Worm (Caenorhabditis elegans): ENCODE data around the gene rbc-2.

rbc-2 gene

ce11 chrIII:2560763-2561162, 32.3 kb upstream of the rbc-2 start:
- no peak for TF ChIP-seq elt-2 (tag; optimal IDR thresholded peaks at IDR 0.05)
- no peak for TF ChIP-seq ttx-3 (tag; optimal IDR thresholded peaks at IDR 0.05)
- peak; percentile 29 for TF ChIP-seq hlh-6 (tag; optimal IDR thresholded peaks at IDR 0.05)
- peak; percentile 22 for TF ChIP-seq elt-4 (tag; optimal IDR thresholded peaks at IDR 0.05)
- TF ChIP-seq ceh-14 (tag; optimal IDR thresholded peaks at IDR 0.05) = no peak
- peak; percentile 29 for TF ChIP-seq sdc-2 (tag; optimal IDR thresholded peaks at IDR 0.05)
- TF ChIP-seq ceh-31 (tag; optimal IDR thresholded peaks at IDR 0.05) = no peak
- TF ChIP-seq C08G9.2 (tag; optimal IDR thresholded peaks at IDR 0.05) = peak; percentile 40

- TF ChIP-seq ceh-34 (tag; optimal IDR thresholded peaks at IDR 0.05) (no peak), unc-86 (tag; optimal IDR thresholded peaks at IDR 0.05) (no peak), ztf-16 (tag; optimal IDR thresholded peaks at IDR 0.05) (no peak), madf-2 (tag; optimal IDR thresholded peaks at IDR 0.05) (no peak), elt-2 (tag; optimal IDR thresholded peaks at IDR 0.05) (no peak), pat-9 (tag; optimal IDR thresholded peaks at IDR 0.05) (no peak), nhr-11 (tag; optimal IDR thresholded peaks at IDR 0.05) (no peak)
Observed at ce11 chrIII:2553579-2553978, 25.1 kb upstream of the rbc-2 start.

- TF ChIP-seq unc-42 (tag; optimal IDR thresholded peaks at IDR 0.05) (peak; percentile 94), ceh-22 (tag; optimal IDR thresholded peaks at IDR 0.05) (no peak), ceh-30 (tag; optimal IDR thresholded peaks at IDR 0.05) (no peak)
Observed at ce11 chrIII:2552382-2552781, 23.9 kb upstream of the rbc-2 start.

ce11 chrIII:2551981-2552380, 23.5 kb upstream of the rbc-2 start:
- TF ChIP-seq pqm-1 (tag; optimal IDR thresholded peaks at IDR 0.05) (no peak), ttx-3 (tag; optimal IDR thresholded peaks at IDR 0.05) (no peak), syd-9 (tag; optimal IDR thresholded peaks at IDR 0.05) (no peak), pat-9 (tag; optimal IDR thresholded peaks at IDR 0.05) (no peak), ref-2 (tag; optimal IDR thresholded peaks at IDR 0.05) (no peak), C08G9.2 (tag; optimal IDR thresholded peaks at IDR 0.05) (no peak), pha-2 (tag; optimal IDR thresholded peaks at IDR 0.05) (no peak), ets-4 (tag; optimal IDR thresholded peaks at IDR 0.05) (no peak), ahr-1 (tag; optimal IDR thresholded peaks at IDR 0.05) (no peak), ztf-16 (tag; optimal IDR thresholded peaks at IDR 0.05) (no peak)

ce11 chrIII:2549620-2550019, 21.1 kb upstream of the rbc-2 start, which contains the start of gene feh-1:
feh-1 (plus strand) TSS chrIII:2549920.
- TF ChIP-seq pha-4 (tag; optimal IDR thresholded peaks at IDR 0.05) (no peak), sox-2 (GFP tag; IDR thresholded peaks at IDR 0.05) (no peak), Y22D7AL.16 (tag; optimal IDR thresholded peaks at IDR 0.05) (no peak)

DNA sequence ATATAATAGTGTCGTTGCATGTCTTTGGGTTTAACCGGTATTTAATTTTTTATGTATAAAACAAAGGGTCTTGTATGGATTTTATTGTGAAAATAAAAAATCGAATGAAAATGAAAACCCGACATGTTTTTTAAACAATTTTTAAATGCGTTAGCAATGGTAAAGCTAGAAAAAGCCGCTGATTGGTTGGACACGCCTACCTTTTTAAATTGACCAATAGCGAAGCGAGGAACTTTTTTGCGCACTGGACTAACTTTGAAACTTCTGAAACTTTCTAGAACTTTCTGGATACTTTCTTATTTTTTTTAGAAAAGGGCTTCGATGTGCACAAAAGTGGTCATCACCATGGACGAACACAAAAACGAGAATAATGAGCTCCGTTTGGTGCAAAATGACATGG, 17.8 kb upstream of the rbc-2 start:
- TF ChIP-seq ceh-19 (GFP tag; optimal IDR thresholded peaks at IDR 0.05) = no peak
- no peak for TF ChIP-seq hlh-6 (tag; optimal IDR thresholded peaks at IDR 0.05)
- no peak for TF ChIP-seq pros-1 (tag; optimal IDR thresholded peaks at IDR 0.05)
- TF ChIP-seq unc-86 (tag; optimal IDR thresholded peaks at IDR 0.05) = no peak
- no peak for TF ChIP-seq zip-5 (tag; optimal IDR thresholded peaks at IDR 0.05)
- TF ChIP-seq ztf-16 (tag; optimal IDR thresholded peaks at IDR 0.05) = no peak
- no peak for TF ChIP-seq ceh-45 (GFP tag; IDR thresholded peaks at IDR 0.05)
- peak; percentile 72 for TF ChIP-seq nfya-1 (tag; optimal IDR thresholded peaks at IDR 0.05)

DNA sequence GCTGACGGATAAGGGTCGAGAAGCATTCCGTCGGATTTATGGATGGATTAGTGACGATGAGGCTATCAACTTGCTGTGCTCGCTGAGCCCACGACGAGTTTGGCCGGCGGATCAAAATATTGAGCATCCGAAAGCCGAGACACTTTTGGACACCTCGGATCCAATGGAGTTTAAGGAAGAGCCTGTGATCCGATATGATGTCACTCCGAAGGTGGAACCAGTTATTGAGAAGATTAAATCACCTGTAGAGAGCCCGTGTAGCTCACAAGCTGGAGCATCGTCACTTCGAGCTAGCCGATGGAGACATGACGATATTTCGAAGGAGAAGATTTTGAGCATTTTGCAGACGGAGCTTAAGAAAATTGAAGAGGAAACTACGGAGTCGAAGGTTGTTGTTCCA, 12.0 kb upstream of the rbc-2 start:
- no peak for TF ChIP-seq elt-4 (tag; optimal IDR thresholded peaks at IDR 0.05)
- TF ChIP-seq zip-5 (tag; optimal IDR thresholded peaks at IDR 0.05) = no peak
- TF ChIP-seq ceh-2 (tag; optimal IDR thresholded peaks at IDR 0.05) = no peak
- TF ChIP-seq unc-42 (tag; optimal IDR thresholded peaks at IDR 0.05) = no peak
- TF ChIP-seq ceh-19 (GFP tag; optimal IDR thresholded peaks at IDR 0.05) = no peak
- TF ChIP-seq ceh-34 (tag; optimal IDR thresholded peaks at IDR 0.05) = no peak
- TF ChIP-seq T23F11.4 (GFP tag; optimal IDR thresholded peaks at IDR 0.05) = no peak
- no peak for TF ChIP-seq ceh-48 (tag; optimal IDR thresholded peaks at IDR 0.05)
